Worm (Caenorhabditis elegans) whole organism, L2 larva: ENCODE data around the gene R05D3.3.

ENCODE experiments used
- C34F6.9 ChIP-seq: fragments of 150-350 bp; optimal IDR thresholded peaks from 2 replicates; lab custom pipeline; 2014; ENCODE audit warnings: missing biosample characterization, missing genetic modification characterization
- F13H6.1 ChIP-seq: sonication (generic microtip); optimal IDR thresholded peaks from 2 replicates; lab custom pipeline; 2016; ENCODE audit warnings: missing genetic modification characterization, missing compliant biosample characterization
- R02D3.7 ChIP-seq: fragments of 150-350 bp; optimal IDR thresholded peaks from 2 replicates; lab custom pipeline; 2014; ENCODE audit warnings: missing biosample characterization, missing genetic modification characterization
- Y55F3AM.14 ChIP-seq: fragments of 200-800 bp; sonication (Bioruptor generic); optimal IDR thresholded peaks from 2 replicates; lab custom pipeline; 2018; ENCODE audit warnings: mild to moderate bottlenecking, missing genetic modification characterization, missing compliant biosample characterization
- blmp-1 ChIP-seq: sonication (generic microtip); optimal IDR thresholded peaks from 2 replicates; lab custom pipeline; 2017; ENCODE audit warnings: missing genetic modification characterization, mild to moderate bottlenecking, missing compliant biosample characterization, antibody characterized with exemption, moderate library complexity; ENCODE audit not compliant: insufficient read depth
- ceh-16 ChIP-seq: fragments of 150-350 bp; optimal IDR thresholded peaks from 2 replicates; lab custom pipeline; 2014; ENCODE audit warnings: missing biosample characterization, missing genetic modification characterization
- crh-2 ChIP-seq: sonication (generic microtip); optimal IDR thresholded peaks from 2 replicates; lab custom pipeline; 2017; ENCODE audit warnings: missing biosample characterization, missing genetic modification characterization
- egl-27 ChIP-seq: sonication (generic microtip); optimal IDR thresholded peaks from 3 replicates; lab custom pipeline; 2017; ENCODE audit warnings: missing biosample characterization, missing genetic modification reagents, missing genetic modification characterization
- elt-1 ChIP-seq: fragments of 150-350 bp; optimal IDR thresholded peaks from 2 replicates; lab custom pipeline; 2014; ENCODE audit warnings: missing biosample characterization, missing genetic modification characterization
- fos-1 ChIP-seq: fragments of 150-350 bp; optimal IDR thresholded peaks from 2 replicates; lab custom pipeline; 2014; ENCODE audit warnings: missing biosample characterization, missing genetic modification characterization
- gmeb-1 ChIP-seq: fragments of 150-350 bp; optimal IDR thresholded peaks from 2 replicates; lab custom pipeline; 2014; ENCODE audit warnings: missing biosample characterization, missing genetic modification characterization
- lin-11 ChIP-seq: fragments of 150-350 bp; sonication (generic microtip); optimal IDR thresholded peaks from 2 replicates; lab custom pipeline; 2014; ENCODE audit warnings: missing biosample characterization, missing genetic modification characterization, inconsistent platforms, mixed read lengths
- lin-39 ChIP-seq: fragments of 150-350 bp; optimal IDR thresholded peaks from 2 replicates; lab custom pipeline; 2014; ENCODE audit warnings: missing biosample characterization, missing genetic modification reagents, missing genetic modification characterization
- lsy-2 ChIP-seq, 2 experiments: fragments of 150-350 bp in 1 of 2; sonication (generic microtip) in 1 of 2; optimal IDR thresholded peaks; 2 replicates each; lab custom pipeline; 2014 to 2017; ENCODE audit warnings: missing biosample characterization in 2 of 2, missing genetic modification characterization in 2 of 2
- mab-5 ChIP-seq: fragments of 150-350 bp; optimal IDR thresholded peaks from 2 replicates; lab custom pipeline; 2014; ENCODE audit warnings: missing biosample characterization, missing genetic modification characterization
- mbf-1 ChIP-seq: sonication (generic microtip); optimal IDR thresholded peaks from 2 replicates; lab custom pipeline; 2017; ENCODE audit warnings: missing biosample characterization, missing genetic modification characterization
- nhr-10 ChIP-seq: sonication (generic microtip); optimal IDR thresholded peaks from 2 replicates; lab custom pipeline; 2017; ENCODE audit warnings: missing biosample characterization, missing genetic modification characterization
- nhr-129 ChIP-seq: fragments of 150-350 bp; optimal IDR thresholded peaks from 2 replicates; lab custom pipeline; 2014; ENCODE audit warnings: missing biosample characterization, missing genetic modification characterization
- nhr-21 ChIP-seq: fragments of 150-350 bp; optimal IDR thresholded peaks from 2 replicates; lab custom pipeline; 2014; ENCODE audit warnings: missing biosample characterization, missing genetic modification characterization
- nhr-23 ChIP-seq: fragments of 150-350 bp; optimal IDR thresholded peaks from 2 replicates; lab custom pipeline; 2014; ENCODE audit warnings: missing biosample characterization, missing genetic modification reagents, missing genetic modification characterization
- nhr-6 ChIP-seq: fragments of 150-350 bp; optimal IDR thresholded peaks from 2 replicates; lab custom pipeline; 2014; ENCODE audit warnings: missing biosample characterization, missing genetic modification characterization
- peb-1 ChIP-seq: fragments of 150-350 bp; optimal IDR thresholded peaks from 2 replicates; lab custom pipeline; 2014; ENCODE audit warnings: missing biosample characterization, missing genetic modification characterization
- skn-1 ChIP-seq: sonication (generic microtip); optimal IDR thresholded peaks from 2 replicates; lab custom pipeline; 2017; ENCODE audit warnings: missing biosample characterization, missing genetic modification characterization
- sma-9 ChIP-seq, 2 experiments: fragments of 150-350 bp in 1 of 2; sonication (generic microtip) in 1 of 2; optimal IDR thresholded peaks; 2 replicates each; lab custom pipeline; 2014 to 2016; ENCODE audit warnings: missing genetic modification characterization in 2 of 2, mild to moderate bottlenecking in 1 of 2, missing biosample characterization in 1 of 2, missing compliant biosample characterization in 1 of 2, missing genetic modification reagents in 1 of 2, moderate library complexity in 1 of 2
- snpc-4 ChIP-seq: fragments of 150-350 bp; optimal IDR thresholded peaks from 2 replicates; lab custom pipeline; 2014; ENCODE audit warnings: missing biosample characterization, missing genetic modification characterization
- unc-62 ChIP-seq: fragments of 150-350 bp; optimal IDR thresholded peaks from 2 replicates; lab custom pipeline; 2014; ENCODE audit warnings: missing biosample characterization, missing genetic modification reagents, missing genetic modification characterization
- zag-1 ChIP-seq: fragments of 150-350 bp; optimal IDR thresholded peaks from 2 replicates; lab custom pipeline; 2014; ENCODE audit warnings: missing biosample characterization, missing genetic modification characterization

R05D3.3 gene

DNA sequence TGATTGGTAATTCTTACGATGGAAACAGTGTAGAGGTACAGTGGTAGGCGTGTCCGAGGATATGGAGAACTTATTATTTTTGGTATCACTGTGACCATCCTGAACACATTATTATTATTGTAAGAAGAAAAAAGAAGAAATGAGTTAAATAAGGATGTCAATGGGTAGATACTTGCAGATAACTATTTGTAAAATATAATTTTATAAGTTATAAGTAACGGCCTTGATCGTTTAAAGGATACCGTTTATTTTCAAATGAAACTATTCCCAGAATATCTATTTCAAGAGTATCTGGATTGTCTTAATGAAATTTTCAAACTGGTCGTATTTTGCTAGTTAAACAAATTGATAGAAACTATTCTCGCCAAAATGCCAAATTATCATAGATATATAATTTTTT lies 43.6 kb upstream of the R05D3.3 start, which contains the start of gene F10E9.10:
Gene F10E9.10 (minus strand): TSS at position 101 of the 400 bp plus-strand sequence.
- TF ChIP-seq nhr-21 (no peak), unc-62 (no peak), egl-27 (tag; lab: Kevin White, UChicago) (no peak), sma-9 (GFP tag; optimal IDR thresholded peaks at IDR 0.05; lab: Kevin White, UChicago) (no peak), sma-9 (tag; optimal IDR thresholded peaks at IDR 0.05; lab: Kevin White, UChicago) (no peak), peb-1 (tag; lab: Kevin White, UChicago) (no peak), ceh-16 (tag; lab: Kevin White, UChicago) (no peak)

DNA sequence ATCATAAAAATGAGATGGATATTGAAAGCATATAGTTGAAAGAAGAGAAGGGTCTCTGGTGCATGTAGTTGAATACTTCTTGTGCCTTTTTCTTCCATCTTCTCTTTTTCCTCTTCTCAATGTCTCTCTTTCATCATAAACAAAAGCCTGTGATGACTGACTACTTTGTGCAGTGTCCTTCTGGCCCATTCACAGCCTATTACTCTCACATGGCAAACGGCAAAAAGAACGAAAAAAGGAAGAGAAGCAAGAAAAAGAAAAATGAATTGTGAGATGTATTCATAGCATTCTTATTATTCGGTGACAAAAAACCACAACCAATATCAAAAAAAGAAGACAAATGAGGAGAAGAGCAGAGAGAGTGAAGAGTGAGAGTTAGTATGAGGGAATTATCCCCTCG lies 42.6 kb upstream of the R05D3.3 start:
- no peak for TF ChIP-seq nhr-10 (tag; lab: Kevin White, UChicago)
- TF ChIP-seq lsy-2 (tag; optimal IDR thresholded peaks at IDR 0.05; lab: Kevin White, UChicago) = peak in 1 of 2 experiments; percentile 17
- TF ChIP-seq crh-2 = peak; percentile 7
- no peak for TF ChIP-seq nhr-23 (tag; lab: Kevin White, UChicago)
- no peak for TF ChIP-seq C34F6.9 (tag; lab: Kevin White, UChicago)
- peak; percentile 51 for TF ChIP-seq zag-1 (tag; lab: Kevin White, UChicago)

- TF ChIP-seq lsy-2 (tag; optimal IDR thresholded peaks at IDR 0.05; lab: Kevin White, UChicago) = peak in 1 of 2 experiments; percentile 32
- peak; percentile 29 for TF ChIP-seq lin-11 (tag; lab: Kevin White, UChicago)
- TF ChIP-seq C34F6.9 (tag; lab: Kevin White, UChicago) = peak; percentile 14
- TF ChIP-seq unc-62 = no peak
- TF ChIP-seq nhr-21 = peak; percentile 21
- TF ChIP-seq F13H6.1 (tag; lab: Kevin White, UChicago) = no peak
These were observed 41.1 kb upstream of the R05D3.3 start, which contains the start of gene F10E9.1 for ce11 chrIII:8322645-8323213. TSS of gene F10E9.1 (plus strand) at chrIII:8323163.

ce11 chrIII:8324412-8324811 lies 39.4 kb upstream of the R05D3.3 start, which contains the start of gene F10E9.12:
TSS of gene F10E9.12 (plus strand) at chrIII:8324542.
- no peak for TF ChIP-seq lin-39
- no peak for TF ChIP-seq blmp-1
- TF ChIP-seq sma-9 (GFP tag; optimal IDR thresholded peaks at IDR 0.05; lab: Kevin White, UChicago) = no peak
- TF ChIP-seq sma-9 (tag; optimal IDR thresholded peaks at IDR 0.05; lab: Kevin White, UChicago) = no peak
- TF ChIP-seq C34F6.9 (tag; lab: Kevin White, UChicago) = no peak
- no peak for TF ChIP-seq gmeb-1 (tag; lab: Kevin White, UChicago)
- TF ChIP-seq mab-5 (tag; lab: Kevin White, UChicago) = no peak
- TF ChIP-seq snpc-4 (tag; lab: Kevin White, UChicago) = no peak

DNA sequence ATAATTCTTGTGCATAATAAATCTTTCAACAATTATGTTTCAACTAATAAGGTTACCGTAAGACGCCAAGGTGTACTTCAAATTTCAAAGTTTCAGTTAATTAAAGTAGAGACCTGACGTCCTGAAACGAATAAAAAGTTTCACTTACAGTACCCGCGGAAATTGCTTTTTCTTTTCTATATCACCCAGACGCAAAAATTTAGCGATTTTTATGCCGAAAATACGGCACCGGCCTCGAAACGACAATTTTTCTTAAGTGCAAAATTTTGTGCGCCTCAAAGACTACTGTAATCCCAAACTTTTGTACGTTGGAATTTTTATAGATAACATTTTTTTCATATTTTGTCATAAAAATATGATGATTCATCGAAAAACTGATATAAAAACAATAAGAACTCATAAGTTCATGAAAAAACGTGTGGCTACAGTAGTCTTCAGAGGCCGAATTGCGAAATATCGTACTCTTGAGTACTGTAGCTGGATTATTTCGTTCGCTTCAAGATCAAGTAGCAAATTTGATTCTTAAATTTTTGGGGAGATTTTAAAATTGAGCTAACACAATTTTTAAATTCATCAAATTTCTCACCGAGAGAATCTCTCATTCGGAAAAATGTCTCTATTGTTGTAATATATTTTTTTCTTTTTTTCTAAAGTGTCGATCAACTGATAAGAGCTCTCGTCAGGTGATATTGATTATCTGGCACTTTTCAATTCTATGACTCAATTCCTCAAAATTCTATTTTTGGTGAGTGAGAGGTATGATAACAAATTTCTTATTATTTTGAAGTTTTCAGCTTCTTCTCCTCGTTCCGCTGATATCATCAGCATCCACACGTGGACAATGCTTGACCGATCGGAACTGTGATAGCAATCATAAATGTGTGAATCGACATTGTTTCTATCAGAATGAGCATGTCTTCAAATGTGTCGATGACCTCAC lies 38.0 kb upstream of the R05D3.3 start, which contains the start of gene ZC262.13:
Gene ZC262.13 (plus strand): TSS at position 641 of the 940 bp plus-strand sequence.
- TF ChIP-seq R02D3.7 (no peak), fos-1 (tag; lab: Kevin White, UChicago) (peak; percentile 36)

- no peak for TF ChIP-seq Y55F3AM.14 (GFP tag; lab: Kevin White, UChicago)
- TF ChIP-seq nhr-21 = no peak
- TF ChIP-seq egl-27 (tag; lab: Kevin White, UChicago) = no peak
- no peak for TF ChIP-seq nhr-6 (tag; lab: Kevin White, UChicago)
- no peak for TF ChIP-seq crh-2
- no peak for TF ChIP-seq skn-1 (tag; lab: Kevin White, UChicago)
- TF ChIP-seq ceh-16 (tag; lab: Kevin White, UChicago) = no peak
- no peak for TF ChIP-seq elt-1 (tag; lab: Kevin White, UChicago)
These were observed 32.6 kb upstream of the R05D3.3 start, which contains the start of gene iglr-2 for ce11 chrIII:8331211-8331610. TSS of gene iglr-2 (minus strand) at chrIII:8331311.

DNA sequence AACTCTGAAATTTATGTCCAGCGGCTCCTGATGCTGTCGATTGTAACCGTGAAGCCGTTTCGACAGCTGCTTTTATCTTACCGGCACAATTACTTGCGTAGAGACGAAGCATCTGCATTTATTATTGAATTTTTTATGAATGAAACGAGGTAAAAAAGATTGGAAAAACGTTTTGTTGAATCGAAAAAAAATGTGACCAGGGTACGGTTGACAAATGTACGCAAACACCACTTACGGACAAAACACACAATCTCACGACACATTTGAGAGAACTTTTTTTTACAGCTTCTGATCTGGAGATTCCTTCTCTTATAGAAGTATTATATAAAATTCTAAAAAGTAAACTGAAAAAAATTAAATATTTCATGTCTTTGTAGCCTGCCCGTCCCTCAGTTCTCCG lies 32.0 kb upstream of the R05D3.3 start, which contains the start of the genes mrps-18A and ZC262.2:
Gene mrps-18A (minus strand): TSS at position 141 of the 400 bp plus-strand sequence.
Gene ZC262.2 (plus strand): TSS at position 284 of the 400 bp plus-strand sequence.
- TF ChIP-seq nhr-21 = no peak
- TF ChIP-seq lsy-2 (tag; optimal IDR thresholded peaks at IDR 0.05; lab: Kevin White, UChicago) = peak; percentile 73 to 97
- no peak for TF ChIP-seq mbf-1 (tag; lab: Kevin White, UChicago)
- peak; percentile 21 for TF ChIP-seq nhr-129 (tag; lab: Kevin White, UChicago)
- peak; percentile 31 for TF ChIP-seq C34F6.9 (tag; lab: Kevin White, UChicago)
